Worm (Caenorhabditis elegans) whole organism, L3 larva: ENCODE measurements around the gene plpp-1.3.

ENCODE experiments used
- aly-2 ChIP-seq: fragments of 150-350 bp; optimal IDR thresholded peaks from 2 replicates; lab custom pipeline; 2014; ENCODE audit warnings: missing biosample characterization, missing genetic modification characterization
- daf-12 ChIP-seq: fragments of 150-350 bp; optimal IDR thresholded peaks from 2 replicates; lab custom pipeline; 2014; ENCODE audit warnings: missing biosample characterization, missing genetic modification reagents, missing genetic modification characterization
- elt-2 ChIP-seq: sonication (generic microtip); optimal IDR thresholded peaks from 2 replicates; lab custom pipeline; 2016; ENCODE audit warnings: missing genetic modification reagents, mild to moderate bottlenecking, missing genetic modification characterization, missing compliant biosample characterization
- fos-1 ChIP-seq: fragments of 150-350 bp; optimal IDR thresholded peaks from 2 replicates; lab custom pipeline; 2014; ENCODE audit warnings: missing biosample characterization, missing genetic modification characterization
- jun-1 ChIP-seq: fragments of 150-350 bp; optimal IDR thresholded peaks from 2 replicates; lab custom pipeline; 2014; ENCODE audit warnings: missing biosample characterization, missing genetic modification reagents, missing genetic modification characterization
- nfya-1 ChIP-seq: sonication (generic microtip); optimal IDR thresholded peaks from 2 replicates; lab custom pipeline; 2017; ENCODE audit warnings: missing genetic modification characterization, mild to moderate bottlenecking, missing compliant biosample characterization, antibody characterized with exemption, moderate library complexity; ENCODE audit not compliant: insufficient read depth
- nhr-11 ChIP-seq: fragments of 150-350 bp; optimal IDR thresholded peaks from 2 replicates; lab custom pipeline; 2014; ENCODE audit warnings: missing biosample characterization, missing genetic modification characterization
- nhr-67 ChIP-seq: fragments of 150-350 bp; optimal IDR thresholded peaks from 2 replicates; lab custom pipeline; 2014; ENCODE audit warnings: missing biosample characterization, missing genetic modification characterization
- nhr-77 ChIP-seq: fragments of 150-350 bp; optimal IDR thresholded peaks from 2 replicates; lab custom pipeline; 2014; ENCODE audit warnings: missing biosample characterization, missing genetic modification characterization
- pha-4 ChIP-seq: fragments of 150-350 bp; optimal IDR thresholded peaks from 2 replicates; lab custom pipeline; 2014; ENCODE audit warnings: missing biosample characterization, missing genetic modification reagents, missing genetic modification characterization
- skn-1 ChIP-seq: fragments of 150-350 bp; optimal IDR thresholded peaks from 2 replicates; lab custom pipeline; 2014; ENCODE audit warnings: missing biosample characterization, missing genetic modification characterization
- unc-62 ChIP-seq: fragments of 150-350 bp; sonication (generic microtip); optimal IDR thresholded peaks from 4 replicates; lab custom pipeline; 2014; ENCODE audit warnings: missing biosample characterization, missing genetic modification reagents, missing genetic modification characterization

DNA sequence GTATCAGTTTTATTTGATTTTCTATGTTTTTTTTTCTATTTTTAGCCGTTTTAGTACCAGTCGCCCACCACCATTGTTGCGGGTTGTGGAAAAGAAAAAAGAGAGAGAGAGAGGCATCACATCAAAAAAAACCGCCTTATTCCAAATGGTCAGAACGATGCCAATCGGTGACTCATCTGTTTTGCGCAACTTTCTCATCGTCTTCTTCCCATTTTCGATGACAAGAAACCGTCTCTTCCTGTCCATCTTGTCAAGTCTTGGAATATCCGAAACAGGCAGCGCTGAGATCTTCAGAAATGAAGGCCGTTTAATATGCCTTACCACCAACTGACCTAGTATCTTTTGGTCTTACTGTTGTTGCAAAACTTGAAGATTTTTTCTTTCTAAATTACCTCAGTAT is 8.6 kb upstream of the plpp-1.3 start:
- TF ChIP-seq skn-1 (tag; lab: Kevin White, UChicago) (no peak), aly-2 (no peak), nfya-1 (tag; lab: Kevin White, UChicago) (no peak), fos-1 (tag; lab: Kevin White, UChicago) (no peak), nhr-77 (tag; lab: Kevin White, UChicago) (no peak), pha-4 (tag; lab: Kevin White, UChicago) (no peak), elt-2 (tag; lab: Kevin White, UChicago) (no peak), jun-1 (tag; lab: Kevin White, UChicago) (peak; percentile 45), daf-12 (tag; lab: Kevin White, UChicago) (no peak), nhr-67 (tag; lab: Kevin White, UChicago) (no peak), nhr-11 (no peak), unc-62 (GFP tag; lab: Kevin White, UChicago) (no peak)
